Fruit fly (Drosophila melanogaster) whole organism, embryonic: ENCODE measurements around the gene CG32260.
A peak's percentile ranks its signal among the peaks of the same experiment; 100 is the strongest.

ENCODE experiments used
- CG12942 ChIP-seq: fragments of 200-800 bp; sonication (Bioruptor generic); optimal IDR thresholded peaks from 3 replicates; lab custom pipeline; 2016; ENCODE audit warnings: missing biosample characterization, missing genetic modification characterization
- CG14710 ChIP-seq: fragments of 200-800 bp; sonication (Bioruptor generic); optimal IDR thresholded peaks from 3 replicates; lab custom pipeline; 2019; ENCODE audit warnings: missing biosample characterization, mild to moderate bottlenecking, missing genetic modification characterization, moderate library complexity
- CG34376 ChIP-seq: fragments of 200-800 bp; sonication (Bioruptor generic); optimal IDR thresholded peaks from 2 replicates; lab custom pipeline; 2018; ENCODE audit warnings: missing biosample characterization, mild to moderate bottlenecking, missing genetic modification characterization
- CG6791 ChIP-seq: fragments of 200-800 bp; sonication (Bioruptor generic); IDR thresholded peaks from 3 replicates; pipeline ENCODE4 v1.3.6; 2022; ENCODE audit warnings: missing biosample characterization, missing genetic modification characterization; ENCODE audit not compliant: partially characterized antibody
- Hmx ChIP-seq: fragments of 200-800 bp; sonication (Bioruptor generic); optimal IDR thresholded peaks from 2 replicates; lab custom pipeline; 2016; ENCODE audit warnings: missing biosample characterization, missing genetic modification characterization

- TF ChIP-seq CG6791 (GFP tag; lab: Robert Waterston, UW) (no peak), CG12942 (GFP tag; lab: Kevin White, UChicago) (no peak), Hmx (GFP tag; lab: Kevin White, UChicago) (no peak), CG14710 (no peak), CG34376 (peak; percentile 12)
Observed at dm6 chr3L:4116490-4117367, 25.4 kb upstream of the CG32260 start.
